Worm (Caenorhabditis elegans) whole organism, mixed stage, embryonic: ENCODE data around the gene B0244.4.
A peak's percentile ranks its signal among the peaks of the same experiment; 100 is the strongest.

Experiments
- M03D4.4 ChIP-seq: sonication (generic microtip); optimal IDR thresholded peaks from 2 replicates; lab custom pipeline; 2017; ENCODE audit warnings: mild to moderate bottlenecking, missing genetic modification characterization, missing compliant biosample characterization
- bed-3 ChIP-seq: fragments of 200-800 bp; sonication (Bioruptor generic); optimal IDR thresholded peaks from 3 replicates; lab custom pipeline; 2018; ENCODE audit warnings: mild to moderate bottlenecking, missing genetic modification characterization, moderate library complexity, missing compliant biosample characterization
- ceh-39 ChIP-seq: fragments of 150-350 bp; optimal IDR thresholded peaks from 2 replicates; lab custom pipeline; 2014; ENCODE audit warnings: missing biosample characterization, missing genetic modification characterization
- ceh-43 ChIP-seq: fragments of 200-800 bp; sonication (Bioruptor generic); optimal IDR thresholded peaks from 2 replicates; lab custom pipeline; 2018; ENCODE audit warnings: mild to moderate bottlenecking, missing genetic modification characterization, moderate library complexity, missing compliant biosample characterization
- ceh-83 ChIP-seq: fragments of 200-800 bp; sonication (Bioruptor generic); optimal IDR thresholded peaks from 2 replicates; lab custom pipeline; 2018; ENCODE audit warnings: mild to moderate bottlenecking, missing genetic modification characterization, missing compliant biosample characterization
- ces-1 ChIP-seq: fragments of 150-350 bp; optimal IDR thresholded peaks from 2 replicates; lab custom pipeline; 2014; ENCODE audit warnings: missing biosample characterization, missing genetic modification reagents, missing genetic modification characterization
- cnd-1 ChIP-seq: fragments of 200-800 bp; sonication (Bioruptor generic); optimal IDR thresholded peaks from 2 replicates; lab custom pipeline; 2018; ENCODE audit warnings: mild to moderate bottlenecking, missing genetic modification characterization, missing compliant biosample characterization
- drap-1 ChIP-seq: fragments of 200-800 bp; sonication (Bioruptor generic); optimal IDR thresholded peaks from 3 replicates; lab custom pipeline; 2018; ENCODE audit warnings: mild to moderate bottlenecking, missing genetic modification characterization, missing compliant biosample characterization
- elt-3 ChIP-seq: fragments of 150-350 bp; optimal IDR thresholded peaks from 2 replicates; lab custom pipeline; 2014; ENCODE audit warnings: missing biosample characterization, missing genetic modification characterization
- ham-2 ChIP-seq: fragments of 200-800 bp; sonication (Bioruptor generic); optimal IDR thresholded peaks from 2 replicates; lab custom pipeline; 2018; ENCODE audit warnings: mild to moderate bottlenecking, missing genetic modification characterization, missing compliant biosample characterization
- hlh-1 ChIP-seq: fragments of 150-350 bp; optimal IDR thresholded peaks from 2 replicates; lab custom pipeline; 2014; ENCODE audit warnings: missing biosample characterization, missing genetic modification reagents, missing genetic modification characterization
- lin-13 ChIP-seq: fragments of 150-350 bp; optimal IDR thresholded peaks from 2 replicates; lab custom pipeline; 2014; ENCODE audit warnings: missing biosample characterization, missing genetic modification characterization
- lin-32 ChIP-seq: fragments of 200-800 bp; sonication (Bioruptor generic); optimal IDR thresholded peaks from 2 replicates; lab custom pipeline; 2018; ENCODE audit warnings: mild to moderate bottlenecking, missing genetic modification characterization, missing compliant biosample characterization
- lsy-2 ChIP-seq: fragments of 150-350 bp; optimal IDR thresholded peaks from 2 replicates; lab custom pipeline; 2014; ENCODE audit warnings: missing biosample characterization, missing genetic modification characterization
- mab-5 ChIP-seq: fragments of 150-350 bp; optimal IDR thresholded peaks from 2 replicates; lab custom pipeline; 2014; ENCODE audit warnings: missing biosample characterization, missing genetic modification characterization
- mep-1 ChIP-seq: fragments of 150-350 bp; optimal IDR thresholded peaks from 2 replicates; lab custom pipeline; 2017; ENCODE audit warnings: missing biosample characterization, missing genetic modification reagents, missing genetic modification characterization, inconsistent platforms
- mls-2 ChIP-seq: sonication (generic microtip); optimal IDR thresholded peaks from 2 replicates; lab custom pipeline; 2016; ENCODE audit warnings: mild to moderate bottlenecking, missing genetic modification characterization, moderate library complexity, missing compliant biosample characterization
- nhr-12 ChIP-seq: fragments of 150-350 bp; optimal IDR thresholded peaks from 2 replicates; lab custom pipeline; 2014; ENCODE audit warnings: missing biosample characterization, missing genetic modification characterization
- nhr-237 ChIP-seq: fragments of 150-350 bp; optimal IDR thresholded peaks from 2 replicates; lab custom pipeline; 2014; ENCODE audit warnings: missing biosample characterization, missing genetic modification characterization
- nhr-28 ChIP-seq: fragments of 150-350 bp; optimal IDR thresholded peaks from 2 replicates; lab custom pipeline; 2014; ENCODE audit warnings: missing biosample characterization, missing genetic modification characterization
- pha-4 ChIP-seq: fragments of 150-350 bp; optimal IDR thresholded peaks from 2 replicates; lab custom pipeline; 2018; ENCODE audit warnings: missing biosample characterization, missing genetic modification reagents, missing genetic modification characterization
- sem-2 ChIP-seq: fragments of 200-800 bp; sonication (Bioruptor generic); optimal IDR thresholded peaks from 2 replicates; lab custom pipeline; 2018; ENCODE audit warnings: mild to moderate bottlenecking, missing genetic modification characterization, missing compliant biosample characterization
- tbx-8 ChIP-seq: fragments of 200-800 bp; sonication (Bioruptor generic); optimal IDR thresholded peaks from 2 replicates; lab custom pipeline; 2018; ENCODE audit warnings: mild to moderate bottlenecking, missing genetic modification characterization, moderate library complexity, missing compliant biosample characterization
- unc-120 ChIP-seq: sonication (generic microtip); optimal IDR thresholded peaks from 2 replicates; lab custom pipeline; 2017; ENCODE audit warnings: missing genetic modification characterization, missing compliant biosample characterization; ENCODE audit not compliant: poor library complexity, severe bottlenecking
- unc-62 ChIP-seq: fragments of 150-350 bp; optimal IDR thresholded peaks from 2 replicates; lab custom pipeline; 2014; ENCODE audit warnings: missing biosample characterization, missing genetic modification reagents, missing genetic modification characterization
- zip-8 ChIP-seq: fragments of 150-350 bp; optimal IDR thresholded peaks from 2 replicates; lab custom pipeline; 2014; ENCODE audit warnings: missing biosample characterization, missing genetic modification characterization
- ztf-11 ChIP-seq: fragments of 150-350 bp; optimal IDR thresholded peaks from 2 replicates; lab custom pipeline; 2014; ENCODE audit warnings: missing biosample characterization, missing genetic modification characterization

Gene B0244.4

ce11 chrIII:5757492-5758045 is 10.3 kb downstream of the B0244.4 start:
- TF ChIP-seq ces-1 (GFP tag; lab: Kevin White, UChicago) (peak; percentile 33), drap-1 (GFP tag; lab: Kevin White, UChicago) (no peak)
- TF ChIP-seq, all 35 proteins: peak for 1

ce11 chrIII:5758519-5759099 is 11.3 kb downstream of the B0244.4 start:
- TF ChIP-seq ces-1 (GFP tag; lab: Kevin White, UChicago) (no peak), pha-4 (tag; lab: Kevin White, UChicago) (no peak), zip-8 (tag; lab: Kevin White, UChicago) (peak; percentile 7), unc-62 (no peak)

ce11 chrIII:5760721-5761120 is 13.4 kb downstream of the B0244.4 start:
- TF ChIP-seq ces-1 (GFP tag; lab: Kevin White, UChicago) (peak; percentile 89), lin-13 (no peak), ceh-83 (no peak)
- TF ChIP-seq, all 35 proteins: peak for 1

- TF ChIP-seq mep-1 (tag; lab: Kevin White, UChicago) (no peak), M03D4.4 (tag; lab: Kevin White, UChicago) (no peak), nhr-28 (tag; lab: Kevin White, UChicago) (no peak), cnd-1 (tag; lab: Kevin White, UChicago) (no peak), ceh-43 (GFP tag; lab: Kevin White, UChicago) (no peak), sem-2 (GFP tag; lab: Kevin White, UChicago) (no peak), ceh-39 (tag; lab: Kevin White, UChicago) (no peak), mab-5 (no peak), ztf-11 (no peak), hlh-1 (no peak), nhr-237 (tag; lab: Kevin White, UChicago) (no peak), nhr-12 (tag; lab: Kevin White, UChicago) (no peak), elt-3 (tag; lab: Kevin White, UChicago) (no peak)
- TF ChIP-seq, all 35 proteins: peak for 0
These were observed 14.6 kb downstream of the B0244.4 start for ce11 chrIII:5761886-5762285.

ce11 chrIII:5763988-5764387 is 16.7 kb downstream of the B0244.4 start:
- TF ChIP-seq zip-8 (tag; lab: Kevin White, UChicago) (peak; percentile 61), lin-13 (no peak), pha-4 (tag; lab: Kevin White, UChicago) (no peak)

- peak; percentile 61 for TF ChIP-seq cnd-1 (tag; lab: Kevin White, UChicago)
- TF ChIP-seq lin-32, result no peak
- no peak for TF ChIP-seq lsy-2 (tag; lab: Kevin White, UChicago)
- TF ChIP-seq ceh-39 (tag; lab: Kevin White, UChicago), result no peak
- no peak for TF ChIP-seq tbx-8
- TF ChIP-seq elt-3 (tag; lab: Kevin White, UChicago), result no peak
- peak; percentile 56 for TF ChIP-seq ceh-83
- TF ChIP-seq ham-2 (GFP tag; lab: Kevin White, UChicago), result peak; percentile 55
- TF ChIP-seq nhr-12 (tag; lab: Kevin White, UChicago), result no peak
- no peak for TF ChIP-seq nhr-237 (tag; lab: Kevin White, UChicago)
- peak; percentile 43 for TF ChIP-seq bed-3
- TF ChIP-seq ztf-11, result no peak
- no peak for TF ChIP-seq nhr-28 (tag; lab: Kevin White, UChicago)
- peak; percentile 71 for TF ChIP-seq unc-120 (tag; lab: Kevin White, UChicago)
- peak; percentile 72 for TF ChIP-seq drap-1 (GFP tag; lab: Kevin White, UChicago)
- no peak for TF ChIP-seq mls-2 (tag; lab: Kevin White, UChicago)
- TF ChIP-seq unc-62, result no peak
- no peak for TF ChIP-seq hlh-1
These were observed 22.5 kb downstream of the B0244.4 start, which contains the start of gene cutl-23 for ce11 chrIII:5769726-5770235. Gene cutl-23, plus strand, starts transcription at chrIII:5770185.
